Fruit fly (Drosophila melanogaster): Measurements from ENCODE around the gene CG5787.

The CG5787 gene

dm6 chr2L:12721794-12722315, 9.1 kb upstream of the CG5787 start, which contains the start of gene Pih1D1 (continued):
- TF ChIP-seq run (tag; optimal IDR thresholded peaks at IDR 0.05), result peak; percentile 80
- peak; percentile 98 for TF ChIP-seq gem (tag; optimal IDR thresholded peaks at IDR 0.05)
- peak; percentile 75 for TF ChIP-seq disco-r (GFP tag; optimal IDR thresholded peaks at IDR 0.05)
- TF ChIP-seq CG12155 (GFP tag; optimal IDR thresholded peaks at IDR 0.05), result peak; percentile 93
- peak; percentile 91 for TF ChIP-seq ro (GFP tag; IDR thresholded peaks at IDR 0.05)
- peak; percentile 96 for TF ChIP-seq CG14014 (GFP tag; IDR thresholded peaks at IDR 0.05)
- peak; percentile 96 for TF ChIP-seq croc (GFP tag; conservative IDR thresholded peaks at IDR 0.05)
- peak; percentile 98 for TF ChIP-seq CG9727 (GFP tag; optimal IDR thresholded peaks at IDR 0.05)
- TF ChIP-seq CG14710 (tag; optimal IDR thresholded peaks at IDR 0.05), result peak; percentile 97
- TF ChIP-seq nerfin-1 (tag; optimal IDR thresholded peaks at IDR 0.05), result peak; percentile 95
- peak; percentile 94 for TF ChIP-seq sisA (GFP tag; IDR thresholded peaks at IDR 0.05)
- peak; percentile 93 for TF ChIP-seq cato (GFP tag; optimal IDR thresholded peaks at IDR 0.05; ENCODE audit: borderline replicate concordance)
- peak in 1 of 2 experiments; percentile 63 for TF ChIP-seq eve (GFP tag; optimal IDR thresholded peaks at IDR 0.05)
- TF ChIP-seq ase (GFP tag; IDR thresholded peaks at IDR 0.05), result peak; percentile 95
- TF ChIP-seq NFAT (GFP tag; IDR thresholded peaks at IDR 0.05), result peak; percentile 90
- TF ChIP-seq Ssrp (tag; optimal IDR thresholded peaks at IDR 0.05), result peak; percentile 96
- peak; percentile 92 for TF ChIP-seq CG14667 (GFP tag; IDR thresholded peaks at IDR 0.05)
- TF ChIP-seq CG14441 (GFP tag; IDR thresholded peaks at IDR 0.05), result peak; percentile 94
- TF ChIP-seq CG32532 (GFP tag; IDR thresholded peaks at IDR 0.05), result peak; percentile 97
- TF ChIP-seq CG12236 (GFP tag; optimal IDR thresholded peaks at IDR 0.05), result peak; percentile 85
- peak; percentile 90 for TF ChIP-seq pum (GFP tag; optimal IDR thresholded peaks at IDR 0.05)
- TF ChIP-seq cad (GFP tag; optimal IDR thresholded peaks at IDR 0.05), result no peak
- TF ChIP-seq Pdp1 (GFP tag; optimal IDR thresholded peaks at IDR 0.05), result peak; percentile 88 to 95
- TF ChIP-seq CG12071 (GFP tag; optimal IDR thresholded peaks at IDR 0.05), result peak; percentile 83
- peak; percentile 62 for TF ChIP-seq BEAF-32 (GFP tag; optimal IDR thresholded peaks at IDR 0.05)
- TF ChIP-seq CG10654 (GFP tag; optimal IDR thresholded peaks at IDR 0.05), result peak; percentile 92
- TF ChIP-seq dysf (GFP tag; IDR thresholded peaks at IDR 0.05), result peak; percentile 98
- TF ChIP-seq slp2 (GFP tag; optimal IDR thresholded peaks at IDR 0.05), result peak; percentile 89
- peak; percentile 96 for TF ChIP-seq CG17829 (tag; optimal IDR thresholded peaks at IDR 0.05)
- TF ChIP-seq C15 (GFP tag; IDR thresholded peaks at IDR 0.05), result peak; percentile 91; the same call in 2 of the 3 replicates
- no peak for TF ChIP-seq pros (GFP tag; optimal IDR thresholded peaks at IDR 0.05)
- peak; percentile 92 for TF ChIP-seq CG8089 (GFP tag; optimal IDR thresholded peaks at IDR 0.05)
- peak; percentile 93 for TF ChIP-seq CG9609 (GFP tag; optimal IDR thresholded peaks at IDR 0.05)
- TF ChIP-seq CG17612 (GFP tag; IDR thresholded peaks at IDR 0.05), result peak; percentile 85
- TF ChIP-seq CG5245 (GFP tag; optimal IDR thresholded peaks at IDR 0.05), result peak; percentile 89
- TF ChIP-seq BtbVII (GFP tag; optimal IDR thresholded peaks at IDR 0.05), result peak; percentile 93
- TF ChIP-seq lab (GFP tag; optimal IDR thresholded peaks at IDR 0.05), result peak; percentile 95
- TF ChIP-seq CG4707 (GFP tag; optimal IDR thresholded peaks at IDR 0.05), result peak; percentile 91
- TF ChIP-seq dmrt99B (tag; optimal IDR thresholded peaks at IDR 0.05), result peak; percentile 94
- TF ChIP-seq CG6689 (GFP tag; IDR thresholded peaks at IDR 0.05), result peak; percentile 97
- no peak for TF ChIP-seq ftz-f1 (GFP tag; optimal IDR thresholded peaks at IDR 0.05)
- peak; percentile 95 for TF ChIP-seq zfh2 (GFP tag; optimal IDR thresholded peaks at IDR 0.05)
- peak; percentile 92 for TF ChIP-seq fd3F (GFP tag; optimal IDR thresholded peaks at IDR 0.05)
- TF ChIP-seq Fer2 (tag; optimal IDR thresholded peaks at IDR 0.05), result peak; percentile 93
- TF ChIP-seq twi (tag; optimal IDR thresholded peaks at IDR 0.05), result peak; percentile 93
- peak; percentile 53 for TF ChIP-seq pzg (GFP tag; optimal IDR thresholded peaks at IDR 0.05)
- TF ChIP-seq odd (GFP tag; optimal IDR thresholded peaks at IDR 0.05), result peak; percentile 67
- TF ChIP-seq Tbp (GFP tag; optimal IDR thresholded peaks at IDR 0.05), result no peak
- TF ChIP-seq Lhr (GFP tag; optimal IDR thresholded peaks at IDR 0.05), result peak; percentile 96
- TF ChIP-seq Gsc (GFP tag; IDR thresholded peaks at IDR 0.05), result peak; percentile 87
- peak; percentile 96 for TF ChIP-seq CG16815 (GFP tag; optimal IDR thresholded peaks at IDR 0.05)

Data from whole organism, embryonic.